Worm (Caenorhabditis elegans) whole organism, L1 larva: ENCODE measurements around the gene T05A7.6.

Experiments
- C34B4.2 ChIP-seq: sonication (generic microtip); optimal IDR thresholded peaks from 2 replicates; lab custom pipeline; 2017; ENCODE audit warnings: mild to moderate bottlenecking, missing genetic modification characterization, missing compliant biosample characterization
- aly-2 ChIP-seq: fragments of 150-350 bp; optimal IDR thresholded peaks from 2 replicates; lab custom pipeline; 2014; ENCODE audit warnings: missing biosample characterization, missing genetic modification characterization
- blmp-1 ChIP-seq: fragments of 150-350 bp; optimal IDR thresholded peaks from 2 replicates; lab custom pipeline; 2014; ENCODE audit warnings: missing biosample characterization, missing genetic modification characterization
- fkh-4 ChIP-seq: sonication (generic microtip); optimal IDR thresholded peaks from 2 replicates; lab custom pipeline; 2016; ENCODE audit warnings: missing compliant biosample characterization, missing genetic modification characterization, borderline replicate concordance
- lin-13 ChIP-seq: fragments of 150-350 bp; optimal IDR thresholded peaks from 2 replicates; lab custom pipeline; 2014; ENCODE audit warnings: missing biosample characterization, missing genetic modification reagents, missing genetic modification characterization
- lsy-2 ChIP-seq, 2 experiments: fragments of 150-350 bp; optimal IDR thresholded peaks; 2 replicates each; lab custom pipeline; 2014; ENCODE audit warnings: missing biosample characterization in 2 of 2, missing genetic modification characterization in 2 of 2
- unc-86 ChIP-seq: sonication (generic microtip); optimal IDR thresholded peaks from 2 replicates; lab custom pipeline; 2016; ENCODE audit warnings: missing genetic modification characterization, missing compliant biosample characterization

DNA sequence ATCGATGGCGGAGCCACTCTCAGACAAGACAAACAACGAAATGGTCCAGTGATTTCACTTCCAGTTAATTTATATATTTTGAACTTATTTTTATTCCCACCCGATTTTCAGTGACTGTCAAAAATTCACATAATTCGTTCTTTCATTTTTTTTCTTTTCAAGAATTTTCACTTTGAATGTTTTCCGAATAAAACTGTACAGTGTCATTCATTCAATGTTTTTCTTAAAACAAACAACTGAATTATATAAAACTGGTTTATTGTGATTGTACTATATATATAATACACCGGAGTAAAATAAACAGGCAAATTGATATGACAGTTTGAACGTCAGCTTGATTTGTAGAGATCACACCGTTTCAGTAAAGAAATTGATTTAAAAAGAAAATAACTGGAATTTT is 31.4 kb upstream of the T05A7.6 start:
- no peak for TF ChIP-seq fkh-4
- no peak for TF ChIP-seq unc-86
- no peak for TF ChIP-seq aly-2 (tag; lab: Kevin White, UChicago)
- TF ChIP-seq C34B4.2: no peak
- TF ChIP-seq lin-13: no peak
- no peak for TF ChIP-seq blmp-1 (tag; lab: Kevin White, UChicago)
- no peak for TF ChIP-seq lsy-2 (tag; optimal IDR thresholded peaks at IDR 0.05; lab: Kevin White, UChicago)
